Fruit fly (Drosophila melanogaster): ENCODE measurements around the gene jigr1.

Gene jigr1

dm6 chr3R:25686698-25687420, 49.2 kb downstream of the jigr1 start, which contains the start of gene CLS:
Gene CLS (minus strand): TSS chr3R:25687370.
- no peak for TF ChIP-seq ttk (optimal IDR thresholded peaks at IDR 0.05)
- no peak for TF ChIP-seq psq (optimal IDR thresholded peaks at IDR 0.05)
- TF ChIP-seq Myc (optimal IDR thresholded peaks at IDR 0.05) = no peak
- no peak for TF ChIP-seq h (optimal IDR thresholded peaks at IDR 0.05)
- TF ChIP-seq Sin3A (optimal IDR thresholded peaks at IDR 0.05) = no peak
- no peak for TF ChIP-seq insv (optimal IDR thresholded peaks at IDR 0.05)

dm6 chr3R:25694167-25694689, 56.6 kb downstream of the jigr1 start:
- no peak for TF ChIP-seq insv (optimal IDR thresholded peaks at IDR 0.05)
- TF ChIP-seq ttk (optimal IDR thresholded peaks at IDR 0.05) = no peak
- TF ChIP-seq Sin3A (optimal IDR thresholded peaks at IDR 0.05) = no peak
- no peak for TF ChIP-seq Myc (optimal IDR thresholded peaks at IDR 0.05)
- no peak for TF ChIP-seq psq (optimal IDR thresholded peaks at IDR 0.05)
- TF ChIP-seq h (optimal IDR thresholded peaks at IDR 0.05) = no peak

Data from Kc167 (cell line).